In the genomic region with DNA sequence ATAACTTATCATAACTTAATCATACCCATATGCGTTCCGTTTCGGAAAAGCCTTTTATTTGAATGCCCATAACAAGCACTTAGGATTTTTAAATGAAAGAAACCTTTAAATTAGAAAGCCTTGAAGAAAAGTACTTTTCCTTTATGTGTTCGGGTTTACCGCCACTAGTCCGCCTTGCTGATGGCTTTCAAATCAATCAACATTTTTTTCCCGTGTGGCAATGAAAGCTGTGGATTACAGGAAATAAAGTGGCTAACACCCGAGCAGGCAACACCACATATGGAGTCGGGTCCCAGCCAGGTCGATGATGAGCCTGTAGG, we compare ENCODE assay signal across 2 fruit fly cellular contexts.
TF ChIP-seq lines count a peak whose summit lies in the region.

No protein-coding gene starts in this region.

TF ChIP-seq in whole organism, prepupa, 60 proteins besides CTCF, POLR2A, EP300 and RAD21 (continues in another document):
- TF ChIP-seq achi (GFP tag; optimal IDR thresholded peaks at IDR 0.05; lab: Kevin White, UChicago) (peak; percentile 30), CG8319 (GFP tag; optimal IDR thresholded peaks at IDR 0.05; lab: Kevin White, UChicago) (no peak), CG10631 (GFP tag; optimal IDR thresholded peaks at IDR 0.05; lab: Kevin White, UChicago) (peak; percentile 5), CG15336 (GFP tag; IDR thresholded peaks at IDR 0.05; lab: Robert Waterston, UW) (0 out of 2 replicates have a peak, but pooled peaks have one; percentile 46), CG3032 (tag; optimal IDR thresholded peaks at IDR 0.05; lab: Kevin White, UChicago) (no peak), dac (GFP tag; optimal IDR thresholded peaks at IDR 0.05; lab: Kevin White, UChicago) (no peak), CG6854 (GFP tag; optimal IDR thresholded peaks at IDR 0.05; lab: Kevin White, UChicago) (no peak), Eip75B (GFP tag; optimal IDR thresholded peaks at IDR 0.05; lab: Kevin White, UChicago) (no peak), CG8632 (GFP tag; optimal IDR thresholded peaks at IDR 0.05; lab: Kevin White, UChicago) (no peak), CG7368 (GFP tag; optimal IDR thresholded peaks at IDR 0.05; lab: Kevin White, UChicago) (no peak), fkh (GFP tag; optimal IDR thresholded peaks at IDR 0.05; lab: Kevin White, UChicago) (no peak), Ets96B (tag; optimal IDR thresholded peaks at IDR 0.05; lab: Kevin White, UChicago) (no peak), acj6 (GFP tag; optimal IDR thresholded peaks at IDR 0.05; lab: Kevin White, UChicago) (no peak), CG8119 (GFP tag; IDR thresholded peaks at IDR 0.05; lab: Robert Waterston, UW) (peak; percentile 63), CG31627 (GFP tag; optimal IDR thresholded peaks at IDR 0.05; lab: Kevin White, UChicago) (peak; percentile 11), Hr4 (GFP tag; optimal IDR thresholded peaks at IDR 0.05; lab: Kevin White, UChicago) (peak; percentile 57), topi (GFP tag; optimal IDR thresholded peaks at IDR 0.05; lab: Kevin White, UChicago) (no peak), Lpt (GFP tag; optimal IDR thresholded peaks at IDR 0.05; lab: Kevin White, UChicago) (peak; percentile 45), CG16779 (tag; optimal IDR thresholded peaks at IDR 0.05; lab: Kevin White, UChicago) (no peak), Sox15 (GFP tag; optimal IDR thresholded peaks at IDR 0.05; lab: Kevin White, UChicago) (no peak), CG11294 (GFP tag; IDR thresholded peaks at IDR 0.05; lab: Robert Waterston, UW) (no peak), Sox14 (GFP tag; optimal IDR thresholded peaks at IDR 0.05; lab: Kevin White, UChicago) (no peak), spab (GFP tag; optimal IDR thresholded peaks at IDR 0.05; lab: Kevin White, UChicago) (no peak), eg (GFP tag; IDR thresholded peaks at IDR 0.05; lab: Robert Waterston, UW) (0 out of 3 replicates have a peak, but pooled peaks have one; percentile 9), CG11762 (GFP tag; optimal IDR thresholded peaks at IDR 0.05; lab: Kevin White, UChicago; ENCODE audit: insufficient read depth) (no peak), CG6792 (GFP tag; optimal IDR thresholded peaks at IDR 0.05; lab: Kevin White, UChicago) (no peak), CG11902 (GFP tag; optimal IDR thresholded peaks at IDR 0.05; lab: Kevin White, UChicago) (no peak), CG6808 (GFP tag; optimal IDR thresholded peaks at IDR 0.05; lab: Kevin White, UChicago) (no peak), CG4318 (GFP tag; optimal IDR thresholded peaks at IDR 0.05; lab: Kevin White, UChicago) (peak; percentile 33), CG6276 (GFP tag; optimal IDR thresholded peaks at IDR 0.05; lab: Kevin White, UChicago) (peak; percentile 38), fd85E (GFP tag; optimal IDR thresholded peaks at IDR 0.05; lab: Kevin White, UChicago) (no peak), vri (GFP tag; optimal IDR thresholded peaks at IDR 0.05; lab: Kevin White, UChicago) (no peak), ss (GFP tag; optimal IDR thresholded peaks at IDR 0.05; lab: Kevin White, UChicago) (no peak), OdsH (GFP tag; optimal IDR thresholded peaks at IDR 0.05; lab: Kevin White, UChicago) (peak; percentile 13), Hr38 (GFP tag; optimal IDR thresholded peaks at IDR 0.05; lab: Kevin White, UChicago) (no peak), fd59A (GFP tag; optimal IDR thresholded peaks at IDR 0.05; lab: Kevin White, UChicago) (no peak), CG6163 (GFP tag; IDR thresholded peaks at IDR 0.05; lab: Robert Waterston, UW) (peak; percentile 51; the same call in 1 of the 3 replicates), dsx (GFP tag; optimal IDR thresholded peaks at IDR 0.05; lab: Kevin White, UChicago; ENCODE audit: poor library complexity, severe bottlenecking) (no peak), CG1621 (tag; optimal IDR thresholded peaks at IDR 0.05; lab: Kevin White, UChicago) (no peak), CG10669 (GFP tag; optimal IDR thresholded peaks at IDR 0.05; lab: Kevin White, UChicago) (peak; percentile 0), svp (GFP tag; lab: Kevin White, UChicago) (peak; percentile 44), Hr39 (GFP tag; optimal IDR thresholded peaks at IDR 0.05; lab: Kevin White, UChicago) (peak; percentile 6), salr (GFP tag; optimal IDR thresholded peaks at IDR 0.05; lab: Kevin White, UChicago) (peak in 1 of 2 experiments; percentile 48), CG32006 (GFP tag; optimal IDR thresholded peaks at IDR 0.05; lab: Kevin White, UChicago) (peak; percentile 82)

TF ChIP-seq in whole organism, pupa, 21 proteins besides CTCF, POLR2A, EP300 and RAD21:
- no peak for TF ChIP-seq gl (tag; optimal IDR thresholded peaks at IDR 0.05; lab: Kevin White, UChicago)
- TF ChIP-seq CG17806 (tag; optimal IDR thresholded peaks at IDR 0.05; lab: Kevin White, UChicago): peak; percentile 5
- TF ChIP-seq fd96Ca (GFP tag; IDR thresholded peaks at IDR 0.05; lab: Robert Waterston, UW): no peak
- peak; percentile 17 for TF ChIP-seq CG34367 (tag; optimal IDR thresholded peaks at IDR 0.05; lab: Kevin White, UChicago)
- TF ChIP-seq CG13204 (GFP tag; optimal IDR thresholded peaks at IDR 0.05; lab: Kevin White, UChicago): no peak
- peak; percentile 26 for TF ChIP-seq Pif1A (GFP tag; optimal IDR thresholded peaks at IDR 0.05; lab: Kevin White, UChicago)
- TF ChIP-seq CG8301 (tag; optimal IDR thresholded peaks at IDR 0.05; lab: Kevin White, UChicago): peak; percentile 46
- no peak for TF ChIP-seq CG15710 (tag; optimal IDR thresholded peaks at IDR 0.05; lab: Kevin White, UChicago)
- no peak for TF ChIP-seq CG12605 (GFP tag; IDR thresholded peaks at IDR 0.05; lab: Robert Waterston, UW)
- TF ChIP-seq D1 (tag; optimal IDR thresholded peaks at IDR 0.05; lab: Kevin White, UChicago): no peak
- no peak for TF ChIP-seq EcR (GFP tag; optimal IDR thresholded peaks at IDR 0.05; lab: Kevin White, UChicago)
- TF ChIP-seq CG8159 (tag; optimal IDR thresholded peaks at IDR 0.05; lab: Kevin White, UChicago): peak; percentile 16
- TF ChIP-seq Ets98B (GFP tag; IDR thresholded peaks at IDR 0.05; lab: Robert Waterston, UW): no peak
- no peak for TF ChIP-seq CG10348 (GFP tag; IDR thresholded peaks at IDR 0.05; lab: Robert Waterston, UW)
- TF ChIP-seq CG14655 (GFP tag; optimal IDR thresholded peaks at IDR 0.05; lab: Kevin White, UChicago): peak; percentile 70
- no peak for TF ChIP-seq Snoo (tag; optimal IDR thresholded peaks at IDR 0.05; lab: Kevin White, UChicago)
- no peak for TF ChIP-seq CG32121 (GFP tag; IDR thresholded peaks at IDR 0.05; lab: Robert Waterston, UW)
- TF ChIP-seq CG4496 (GFP tag; IDR thresholded peaks at IDR 0.05; lab: Robert Waterston, UW): no peak
- TF ChIP-seq CG9948 (tag; optimal IDR thresholded peaks at IDR 0.05; lab: Kevin White, UChicago): peak; percentile 34
- no peak for TF ChIP-seq Pif1B (GFP tag; optimal IDR thresholded peaks at IDR 0.05; lab: Kevin White, UChicago)
- TF ChIP-seq rn (GFP tag; IDR thresholded peaks at IDR 0.05; lab: Robert Waterston, UW): no peak
